Fruit fly (Drosophila melanogaster) ovary, adult (tissue): ENCODE measurements around the gene CG14352.

Experiments used
- CG17801 ChIP-seq: fragments of 200-800 bp; optimal IDR thresholded peaks from 2 replicates; lab custom pipeline; 2019; ENCODE audit warnings: missing biosample characterization, mild to moderate bottlenecking, missing genetic modification characterization, moderate library complexity; ENCODE audit not compliant: partially characterized antibody

The CG14352 gene

DNA sequence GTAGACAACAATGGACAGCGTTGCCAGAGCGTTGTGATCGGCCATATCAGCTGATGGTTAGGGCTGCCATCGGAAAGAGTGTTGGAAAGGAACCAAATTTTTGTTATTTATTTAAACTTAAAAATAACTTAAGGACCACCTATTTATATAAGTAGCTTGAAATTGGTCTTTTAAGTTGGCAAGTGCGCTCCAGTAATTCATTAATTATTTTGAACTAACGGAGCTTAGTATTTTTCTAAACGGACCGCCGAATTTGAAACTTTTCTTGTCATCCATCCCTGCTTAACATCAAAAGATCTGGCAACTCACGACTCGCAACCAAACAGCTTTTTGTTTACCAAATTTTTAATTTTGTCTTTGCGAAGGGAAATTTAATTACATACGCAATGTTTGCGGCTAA lies at the start of gene CG14352, which contains the start of gene Rab3GAP1:
Gene CG14352, plus strand, starts transcription at position 289 of the 400 bp plus-strand sequence.
Gene Rab3GAP1, minus strand, starts transcription at position 36 of the 400 bp plus-strand sequence.
- peak; percentile 74 for TF ChIP-seq CG17801 (GFP tag; lab: Kevin White, UChicago)

DNA sequence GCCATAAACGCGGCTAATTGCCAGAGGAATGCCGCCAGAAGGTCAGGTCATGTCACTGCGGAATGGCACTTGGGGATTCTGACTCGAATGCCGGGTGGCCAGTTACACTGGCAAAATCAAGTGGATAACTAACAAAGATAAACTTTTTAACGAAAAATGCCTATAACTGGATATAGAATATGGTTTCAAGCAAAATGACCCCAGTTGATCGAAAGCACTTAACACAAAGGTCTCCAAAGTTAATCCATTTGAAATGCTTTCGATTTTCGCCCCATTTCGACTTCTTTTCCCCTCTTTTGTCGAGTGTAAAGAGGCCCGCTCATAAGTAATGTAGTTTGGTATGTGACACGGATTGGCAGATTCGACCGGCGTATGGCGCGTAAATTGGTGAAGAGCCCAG lies 42.6 kb upstream of the CG14352 start:
- no peak for TF ChIP-seq CG17801 (GFP tag; lab: Kevin White, UChicago)

DNA sequence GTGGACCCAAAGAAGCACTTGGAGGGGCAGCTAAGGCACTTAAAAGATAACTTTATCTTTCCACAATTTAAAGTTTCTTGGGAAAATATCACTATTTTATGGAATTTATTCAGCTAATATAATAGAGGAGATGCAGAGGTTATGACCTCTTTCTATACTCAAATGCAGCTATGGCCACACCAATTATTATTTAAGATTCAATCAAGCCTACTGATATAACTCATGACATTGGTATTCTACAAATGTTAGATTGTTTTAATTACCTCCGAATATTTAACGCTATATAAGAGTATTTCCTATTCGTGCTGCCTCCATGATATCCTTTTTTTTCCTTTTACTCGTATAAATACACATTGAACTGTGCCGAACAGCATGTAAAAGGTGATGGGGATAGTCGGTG lies 37.2 kb upstream of the CG14352 start:
- TF ChIP-seq CG17801 (GFP tag; lab: Kevin White, UChicago): no peak

DNA sequence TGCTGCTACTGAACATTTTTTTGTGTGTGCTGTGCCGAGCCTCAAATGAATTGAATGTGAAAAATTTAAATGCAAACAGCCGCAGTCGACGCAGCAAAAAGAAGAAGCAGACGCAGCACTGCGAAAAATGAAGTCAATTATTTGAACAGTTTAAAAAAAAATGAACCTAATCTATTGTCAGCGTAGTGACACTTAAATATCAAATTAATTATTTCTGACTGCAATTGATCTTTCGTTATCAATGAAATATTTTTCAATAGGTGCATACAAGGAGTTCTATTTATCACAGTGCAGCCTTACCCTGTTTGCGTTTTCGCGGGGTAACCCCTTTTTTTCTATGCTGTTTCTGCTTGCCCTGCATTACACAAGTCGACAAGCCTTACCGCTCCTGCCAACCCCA lies 35.6 kb upstream of the CG14352 start:
- TF ChIP-seq CG17801 (GFP tag; lab: Kevin White, UChicago): no peak

DNA sequence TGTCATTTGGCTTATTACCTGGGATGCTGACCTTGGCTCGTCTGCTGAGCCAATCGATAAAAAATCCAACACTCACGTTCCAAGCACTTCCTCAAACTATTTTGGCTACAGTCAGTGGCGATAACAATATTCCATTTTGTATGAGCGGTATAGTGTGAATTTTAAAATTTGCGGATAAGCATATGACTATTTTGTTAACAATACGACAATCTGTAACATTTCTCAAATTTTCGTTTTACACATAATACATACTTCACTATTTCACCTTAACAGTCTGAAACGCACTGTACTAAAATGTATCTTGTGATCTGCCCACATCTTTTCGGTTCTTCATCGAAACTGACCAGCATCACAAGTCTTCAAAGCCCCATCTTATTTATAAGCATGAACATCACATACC lies 32.0 kb upstream of the CG14352 start:
- no peak for TF ChIP-seq CG17801 (GFP tag; lab: Kevin White, UChicago)

DNA sequence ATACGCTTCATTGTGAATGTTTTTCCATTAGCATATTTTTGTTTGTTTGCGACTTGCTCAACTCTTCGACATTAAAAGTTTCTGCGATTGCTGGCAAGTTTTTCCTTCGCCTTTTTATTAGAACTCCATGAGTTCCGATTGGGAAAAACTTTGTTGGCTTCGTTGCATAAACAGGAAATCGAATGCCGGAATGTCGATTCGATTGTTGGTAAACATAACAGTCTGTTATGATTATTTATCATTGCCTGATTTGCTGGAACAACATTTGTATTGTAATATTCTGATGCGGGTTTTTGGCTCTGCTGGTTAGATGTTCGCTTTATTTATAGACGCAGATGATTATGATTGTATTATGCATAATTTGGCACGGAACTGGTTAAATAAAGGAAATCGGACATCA lies 31.4 kb upstream of the CG14352 start:
- TF ChIP-seq CG17801 (GFP tag; lab: Kevin White, UChicago): no peak

DNA sequence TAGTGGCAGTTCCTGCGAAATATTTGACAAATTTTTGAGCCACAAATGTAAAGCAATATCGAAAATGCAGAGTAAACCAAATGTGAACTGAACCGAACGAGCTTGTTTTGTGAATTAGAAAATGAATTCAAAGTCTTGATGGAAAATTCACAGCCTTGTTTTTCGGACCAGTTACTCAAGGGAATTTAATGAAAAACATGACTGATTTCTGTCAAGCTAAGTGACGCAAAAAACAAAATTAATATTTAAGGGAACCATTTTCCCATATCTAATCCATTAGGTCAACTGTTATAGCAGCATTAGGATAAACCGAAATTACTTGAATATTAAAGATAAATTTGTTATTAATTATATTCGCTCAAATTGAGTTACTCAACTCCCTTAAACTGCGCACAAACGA lies 24.2 kb upstream of the CG14352 start, which contains the start of gene nis:
Gene nis, minus strand, starts transcription at position 101 of the 400 bp plus-strand sequence.
- TF ChIP-seq CG17801 (GFP tag; lab: Kevin White, UChicago): no peak

DNA sequence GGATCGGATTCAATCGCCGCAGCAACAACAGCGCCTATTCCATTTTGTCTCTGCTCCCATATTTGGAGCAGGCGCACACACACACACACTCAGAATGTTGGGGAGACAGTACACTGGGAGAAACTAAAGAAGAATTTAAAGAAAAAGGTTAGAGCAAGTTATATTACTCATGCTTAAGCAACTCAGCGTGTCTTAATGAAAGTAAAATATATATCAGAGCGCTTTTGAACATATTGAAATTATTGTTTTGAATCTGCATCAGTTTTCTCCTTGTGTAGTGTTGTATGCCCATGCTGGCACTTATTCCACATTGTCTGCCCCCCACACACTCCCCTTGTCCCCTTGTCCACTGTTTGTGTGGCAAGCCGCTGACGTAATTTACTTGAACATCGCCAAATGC lies 21.0 kb upstream of the CG14352 start:
- no peak for TF ChIP-seq CG17801 (GFP tag; lab: Kevin White, UChicago)

DNA sequence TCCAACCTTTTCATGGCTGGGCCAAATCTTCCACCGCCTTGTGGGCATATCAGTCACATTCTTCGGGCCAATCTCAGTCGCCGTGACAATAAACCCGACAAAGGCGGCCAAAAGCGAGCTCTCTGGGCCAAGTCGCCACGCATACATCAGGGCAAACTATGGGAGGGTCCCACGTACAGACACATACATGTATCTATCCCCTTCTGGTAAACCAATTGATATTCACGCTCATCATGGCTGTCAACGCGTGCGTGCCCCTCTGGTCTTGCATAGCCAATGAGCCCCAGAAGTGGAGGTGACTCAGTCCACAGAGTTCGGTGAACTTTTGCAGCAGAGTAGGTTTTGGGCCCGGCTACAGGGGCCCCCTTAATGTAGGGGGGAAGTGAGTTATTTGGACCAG lies 14.5 kb upstream of the CG14352 start:
- no peak for TF ChIP-seq CG17801 (GFP tag; lab: Kevin White, UChicago)

DNA sequence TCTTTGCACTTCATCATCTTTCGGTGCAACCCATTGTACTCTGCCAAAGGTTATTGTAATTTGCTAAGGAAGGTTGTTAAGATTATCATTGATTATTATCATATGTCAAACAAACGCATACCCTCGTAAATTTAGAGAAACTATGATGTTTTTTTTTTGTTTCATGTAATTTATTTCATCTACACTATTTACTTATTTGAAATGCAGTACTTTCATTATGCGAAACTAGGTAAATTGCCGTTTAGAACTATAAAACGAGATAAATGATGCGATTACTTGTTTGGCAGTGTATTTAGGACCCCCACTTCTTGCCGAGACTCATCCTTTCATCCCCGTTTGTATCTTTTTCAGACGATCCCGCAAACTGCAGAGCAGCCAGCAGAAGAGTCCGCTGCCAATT lies 7.4 kb upstream of the CG14352 start:
- no peak for TF ChIP-seq CG17801 (GFP tag; lab: Kevin White, UChicago)

DNA sequence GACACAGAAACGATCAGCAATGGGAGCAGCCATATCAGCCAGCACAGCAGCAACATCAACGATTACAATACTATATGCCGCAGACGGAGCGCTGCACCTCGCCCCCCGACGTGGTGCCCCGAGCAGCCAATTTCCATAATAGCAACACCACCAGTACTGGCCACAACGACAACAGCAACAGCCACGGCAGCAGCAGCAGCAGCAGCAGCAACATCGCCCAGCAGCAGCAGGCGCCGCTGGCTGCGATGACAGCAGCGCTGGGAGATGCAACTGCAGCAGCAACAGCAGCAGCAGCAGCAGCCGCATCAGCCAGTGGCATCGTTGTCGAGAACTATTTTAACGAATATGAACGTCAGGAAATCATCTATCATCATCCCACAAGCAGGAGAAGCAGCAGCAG lies 4.5 kb upstream of the CG14352 start:
- TF ChIP-seq CG17801 (GFP tag; lab: Kevin White, UChicago): no peak

DNA sequence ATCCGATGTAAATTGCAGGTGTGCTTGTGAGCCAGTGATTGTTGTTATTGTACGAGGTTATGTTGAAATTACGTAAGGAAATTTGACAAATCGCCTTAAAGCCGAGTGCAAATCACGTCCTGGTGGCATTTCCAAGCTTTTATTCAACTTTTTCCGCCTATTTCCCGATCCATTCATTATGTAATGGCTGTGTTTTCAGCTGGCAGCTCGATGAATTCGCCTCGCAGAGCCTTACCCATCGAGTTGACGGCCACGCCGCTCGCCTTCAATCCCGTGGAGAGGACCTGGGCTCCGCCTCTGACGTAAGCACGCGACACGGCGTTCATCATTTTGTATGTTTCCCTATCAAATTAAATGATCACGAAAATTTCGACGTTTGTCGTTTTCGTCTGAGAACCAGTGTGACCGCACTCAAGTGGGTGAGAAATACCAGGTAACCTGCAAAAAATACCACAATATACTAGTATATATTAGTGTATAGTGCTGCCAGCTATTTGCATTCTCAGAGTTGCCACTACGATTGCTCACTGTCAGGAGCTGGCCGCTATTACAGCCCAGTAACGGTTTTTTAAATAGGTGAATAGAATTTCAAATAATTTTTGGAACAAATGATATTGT lies 2.6 kb downstream of the CG14352 start, which contains the start of gene RFeSP:
Gene RFeSP, minus strand, starts transcription at position 413 of the 618 bp plus-strand sequence.
- no peak for TF ChIP-seq CG17801 (GFP tag; lab: Kevin White, UChicago)

DNA sequence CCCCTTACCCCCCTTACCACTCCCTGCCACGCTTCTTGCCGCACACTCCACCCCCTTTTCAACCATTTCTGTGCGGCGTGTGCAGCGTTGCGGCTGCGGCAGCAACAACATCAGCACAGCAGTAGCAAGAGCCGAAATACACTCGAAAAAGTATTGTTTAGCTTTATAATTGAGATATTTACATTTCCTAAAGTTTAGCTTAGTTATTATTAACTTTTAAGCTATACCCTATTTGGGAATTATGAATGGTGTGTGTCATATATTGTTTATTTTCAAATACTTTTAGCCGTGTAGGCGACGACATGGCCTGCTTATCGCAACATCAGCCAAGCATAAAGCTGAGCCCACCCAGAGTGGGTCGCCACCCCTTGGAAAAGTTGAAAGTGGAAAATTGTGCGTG lies 4.5 kb downstream of the CG14352 start:
- TF ChIP-seq CG17801 (GFP tag; lab: Kevin White, UChicago): no peak

DNA sequence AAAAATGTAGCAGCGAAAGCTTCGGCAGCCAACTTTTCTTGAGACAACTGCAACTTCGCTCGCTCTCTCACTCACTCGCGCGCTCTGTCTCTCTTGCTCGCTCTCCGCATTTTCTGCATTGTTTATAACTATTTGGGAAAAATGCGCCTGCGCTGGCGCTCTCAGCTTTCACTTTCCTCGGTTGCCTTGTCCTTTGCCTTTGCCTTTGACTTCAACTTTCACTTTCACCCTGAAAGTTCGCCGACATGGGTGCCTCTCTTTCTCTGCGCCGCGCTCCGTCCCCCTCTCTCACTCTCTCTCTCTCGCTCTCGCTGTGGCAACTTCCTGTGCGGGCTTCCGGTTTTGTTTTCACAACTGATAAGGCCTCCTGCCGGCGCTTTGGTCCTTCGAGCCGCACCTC lies 6.5 kb downstream of the CG14352 start:
- TF ChIP-seq CG17801 (GFP tag; lab: Kevin White, UChicago): no peak

DNA sequence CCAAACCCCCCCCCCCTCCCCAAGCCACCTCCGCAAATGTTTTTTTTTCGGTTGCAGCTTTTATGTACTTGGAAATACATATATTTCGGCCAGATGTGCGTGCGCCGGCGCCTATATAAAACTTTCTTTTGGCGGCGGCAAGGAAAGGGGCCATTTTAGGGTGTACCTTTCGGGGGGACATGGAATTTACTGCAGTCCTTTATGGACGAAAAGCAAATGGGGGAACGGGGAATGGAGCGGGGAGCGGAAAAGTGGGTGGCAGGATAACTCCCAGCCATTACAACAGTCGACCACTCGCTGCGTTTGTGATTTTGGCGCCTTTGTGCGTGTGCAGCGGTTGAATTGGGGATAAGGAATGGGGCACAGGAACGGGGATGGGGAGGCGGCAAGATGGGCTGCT lies 7.5 kb downstream of the CG14352 start:
- no peak for TF ChIP-seq CG17801 (GFP tag; lab: Kevin White, UChicago)

DNA sequence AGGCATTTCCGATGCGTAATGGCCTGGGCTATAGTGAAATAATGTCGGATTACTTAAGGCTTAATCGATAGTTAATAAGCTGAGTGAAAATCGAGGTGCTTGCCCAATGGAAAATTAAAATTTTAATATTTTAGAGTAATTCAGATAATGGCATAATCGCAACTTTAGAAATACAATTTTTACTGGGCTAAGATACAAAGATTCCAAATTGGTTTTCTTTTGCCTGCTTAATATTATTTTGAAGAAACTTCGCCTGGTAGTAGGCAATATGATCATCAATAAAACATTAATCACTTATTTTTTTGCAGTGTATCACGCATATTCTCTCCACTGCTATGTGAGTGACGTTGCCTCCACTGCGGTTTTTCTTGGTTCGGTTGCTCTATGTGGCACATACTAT lies 8.0 kb downstream of the CG14352 start:
- no peak for TF ChIP-seq CG17801 (GFP tag; lab: Kevin White, UChicago)

DNA sequence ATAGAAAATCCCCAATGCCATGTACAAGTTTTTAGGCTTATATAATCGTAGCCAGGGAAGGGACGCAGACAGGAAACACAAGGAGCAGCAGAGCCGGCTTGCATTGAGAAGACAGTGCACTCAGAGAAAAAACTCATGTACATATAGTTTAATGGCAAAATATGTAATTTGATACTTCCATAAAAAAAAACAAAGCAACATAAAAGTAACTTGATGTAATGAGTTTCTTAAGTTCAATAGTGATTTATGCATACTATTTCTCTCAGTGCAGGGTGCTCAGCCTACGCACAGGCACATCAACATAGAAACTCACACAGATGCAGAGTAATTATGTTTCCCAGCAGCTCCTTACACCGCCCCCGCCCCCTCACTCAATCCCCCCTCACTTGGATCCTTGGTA lies 9.6 kb downstream of the CG14352 start:
- no peak for TF ChIP-seq CG17801 (GFP tag; lab: Kevin White, UChicago)
